Fruit fly (Drosophila melanogaster): ENCODE results near the gene alpha-Est6.
A peak's percentile ranks its signal among the peaks of the same experiment; 100 is the strongest.

Gene alpha-Est6

dm6 chr3R:7538435-7538834 lies 9.9 kb upstream of the alpha-Est6 start, which contains the start of gene alpha-Est4:
Gene alpha-Est4 (minus strand): TSS chr3R:7538615.
- peak; percentile 81 for TF ChIP-seq exex (tag; optimal IDR thresholded peaks at IDR 0.05)
- TF ChIP-seq crp (GFP tag; optimal IDR thresholded peaks at IDR 0.05) = no peak
- peak; percentile 36 for TF ChIP-seq sug (tag; optimal IDR thresholded peaks at IDR 0.05)
- TF ChIP-seq grn (GFP tag; optimal IDR thresholded peaks at IDR 0.05) = peak; percentile 39
- no peak for TF ChIP-seq CG8924 (tag; optimal IDR thresholded peaks at IDR 0.05)
- peak; percentile 60 for TF ChIP-seq mirr (GFP tag; optimal IDR thresholded peaks at IDR 0.05)
- no peak for TF ChIP-seq fru (optimal IDR thresholded peaks at IDR 0.05)
- no peak for TF ChIP-seq ci (GFP tag; IDR thresholded peaks at IDR 0.05)
- no peak for TF ChIP-seq CG17912 (GFP tag; optimal IDR thresholded peaks at IDR 0.05)

dm6 chr3R:7536281-7536680 lies 7.7 kb upstream of the alpha-Est6 start, which contains the start of gene alpha-Est5:
Gene alpha-Est5 (minus strand): TSS chr3R:7536390.
- TF ChIP-seq nerfin-1 (tag; optimal IDR thresholded peaks at IDR 0.05) (no peak), dpn (GFP tag; optimal IDR thresholded peaks at IDR 0.05) (no peak), sd (tag; optimal IDR thresholded peaks at IDR 0.05) (peak; percentile 71), Sry-β (GFP tag; optimal IDR thresholded peaks at IDR 0.05) (no peak), grn (GFP tag; optimal IDR thresholded peaks at IDR 0.05) (peak; percentile 40), p53 (GFP tag; optimal IDR thresholded peaks at IDR 0.05) (no peak), Elba2 (GFP tag; optimal IDR thresholded peaks at IDR 0.05) (no peak), br (optimal IDR thresholded peaks at IDR 0.05) (no peak), mirr (GFP tag; optimal IDR thresholded peaks at IDR 0.05) (peak; percentile 51), tin (GFP tag; optimal IDR thresholded peaks at IDR 0.05) (no peak), CG31224 (GFP tag; IDR thresholded peaks at IDR 0.05) (no peak), CTCF (GFP tag; optimal IDR thresholded peaks at IDR 0.05) (no peak), odd (GFP tag; optimal IDR thresholded peaks at IDR 0.05) (no peak), Dp (GFP tag; optimal IDR thresholded peaks at IDR 0.05) (no peak), psq (GFP tag; optimal IDR thresholded peaks at IDR 0.05) (no peak), dati (GFP tag; IDR thresholded peaks at IDR 0.05) (no peak), gsb-n (tag; optimal IDR thresholded peaks at IDR 0.05) (no peak), stc (GFP tag; IDR thresholded peaks at IDR 0.05) (no peak), CG15514 (GFP tag; optimal IDR thresholded peaks at IDR 0.05) (peak; percentile 2), CG34376 (GFP tag; optimal IDR thresholded peaks at IDR 0.05) (peak; percentile 52), CG14667 (GFP tag; IDR thresholded peaks at IDR 0.05) (no peak), B-H2 (GFP tag; optimal IDR thresholded peaks at IDR 0.05) (peak; percentile 8), CG2116 (GFP tag; optimal IDR thresholded peaks at IDR 0.05) (no peak), sug (tag; optimal IDR thresholded peaks at IDR 0.05) (peak; percentile 53), CG4707 (GFP tag; optimal IDR thresholded peaks at IDR 0.05) (no peak), ftz-f1 (GFP tag; optimal IDR thresholded peaks at IDR 0.05) (no peak), CG6689 (GFP tag; IDR thresholded peaks at IDR 0.05) (no peak), CG17802 (tag; optimal IDR thresholded peaks at IDR 0.05) (no peak), nerfin-2 (GFP tag; IDR thresholded peaks at IDR 0.05; ENCODE audit: partially characterized antibody) (no peak), CG8388 (GFP tag; optimal IDR thresholded peaks at IDR 0.05) (no peak), Hmr (GFP tag; optimal IDR thresholded peaks at IDR 0.05) (peak; percentile 1), CG6254 (GFP tag; optimal IDR thresholded peaks at IDR 0.05) (no peak), exex (tag; optimal IDR thresholded peaks at IDR 0.05) (peak; percentile 98), CG9932 (GFP tag; IDR thresholded peaks at IDR 0.05) (no peak), CG16813 (GFP tag; IDR thresholded peaks at IDR 0.05; ENCODE audit: partially characterized antibody) (no peak), CG12071 (GFP tag; optimal IDR thresholded peaks at IDR 0.05) (no peak), Vsx1 (GFP tag; optimal IDR thresholded peaks at IDR 0.05) (no peak), CG7987 (GFP tag; optimal IDR thresholded peaks at IDR 0.05) (no peak), ap (GFP tag; IDR thresholded peaks at IDR 0.05) (no peak), BtbVII (GFP tag; optimal IDR thresholded peaks at IDR 0.05) (no peak), amos (GFP tag; IDR thresholded peaks at IDR 0.05; ENCODE audit: partially characterized antibody) (no peak; the same call in 1 of the 2 replicates)
